Worm (Caenorhabditis elegans) whole organism, L1 larva: ENCODE results near the gene ifta-2.

Source experiments
- C04F5.9 ChIP-seq: sonication (generic microtip); optimal IDR thresholded peaks from 2 replicates; lab custom pipeline; 2016; ENCODE audit warnings: missing genetic modification characterization, missing compliant biosample characterization
- C16A3.4 ChIP-seq: fragments of 150-350 bp; optimal IDR thresholded peaks from 2 replicates; lab custom pipeline; 2014; ENCODE audit warnings: missing biosample characterization, missing genetic modification characterization
- C34B4.2 ChIP-seq: sonication (generic microtip); optimal IDR thresholded peaks from 2 replicates; lab custom pipeline; 2017; ENCODE audit warnings: mild to moderate bottlenecking, missing genetic modification characterization, missing compliant biosample characterization
- Y116A8C.19 ChIP-seq: sonication (generic microtip); optimal IDR thresholded peaks from 2 replicates; lab custom pipeline; 2016; ENCODE audit warnings: missing compliant biosample characterization, missing genetic modification characterization, borderline replicate concordance
- ama-1 ChIP-seq: fragments of 150-350 bp; optimal IDR thresholded peaks from 2 replicates; lab custom pipeline; 2014
- blmp-1 ChIP-seq: fragments of 150-350 bp; optimal IDR thresholded peaks from 2 replicates; lab custom pipeline; 2014; ENCODE audit warnings: missing biosample characterization, missing genetic modification characterization
- ceh-8 ChIP-seq: fragments of 200-800 bp; sonication (Bioruptor generic); optimal IDR thresholded peaks from 2 replicates; lab custom pipeline; 2018; ENCODE audit warnings: mild to moderate bottlenecking, missing genetic modification characterization, moderate library complexity, missing compliant biosample characterization
- ceh-90 ChIP-seq: sonication (generic microtip); optimal IDR thresholded peaks from 2 replicates; lab custom pipeline; 2016; ENCODE audit warnings: missing genetic modification characterization, missing compliant biosample characterization
- dsc-1 ChIP-seq: sonication (generic microtip); optimal IDR thresholded peaks from 2 replicates; lab custom pipeline; 2016; ENCODE audit warnings: mild to moderate bottlenecking, missing genetic modification characterization, missing compliant biosample characterization
- efl-3 ChIP-seq: fragments of 200-800 bp; sonication (Bioruptor generic); optimal IDR thresholded peaks from 2 replicates; lab custom pipeline; 2018; ENCODE audit warnings: mild to moderate bottlenecking, missing genetic modification characterization, missing compliant biosample characterization
- egl-27 ChIP-seq, 2 experiments: fragments of 150-350 bp in 1 of 2; sonication (generic microtip); optimal IDR thresholded peaks; 3 replicates each; lab custom pipeline; 2017 to 2018; ENCODE audit warnings: missing biosample characterization in 2 of 2, missing genetic modification characterization in 2 of 2, missing genetic modification reagents in 2 of 2
- elt-2 ChIP-seq: sonication (generic microtip); optimal IDR thresholded peaks from 2 replicates; lab custom pipeline; 2016; ENCODE audit warnings: missing genetic modification characterization, mild to moderate bottlenecking, inconsistent platforms, missing compliant biosample characterization, missing genetic modification reagents
- elt-3 ChIP-seq, 6 experiments: fragments of 150-350 bp in 1 of 6; sonication (generic microtip); optimal IDR thresholded peaks; 2 replicates each; lab custom pipeline; 2017 to 2018; ENCODE audit warnings: missing biosample characterization in 6 of 6, missing genetic modification characterization in 6 of 6, inconsistent platforms in 1 of 6
- ets-5 ChIP-seq: fragments of 200-800 bp; sonication (Bioruptor generic); IDR thresholded peaks from 2 replicates; pipeline ENCODE4 v1.3.6; 2022; ENCODE audit warnings: missing genetic modification characterization, missing compliant biosample characterization
- fkh-8 ChIP-seq: sonication (generic microtip); optimal IDR thresholded peaks from 2 replicates; lab custom pipeline; 2016; ENCODE audit warnings: mild to moderate bottlenecking, missing genetic modification characterization, missing compliant biosample characterization
- fos-1 ChIP-seq: fragments of 150-350 bp; optimal IDR thresholded peaks from 2 replicates; lab custom pipeline; 2014; ENCODE audit warnings: missing biosample characterization, missing genetic modification characterization
- grh-1 ChIP-seq: fragments of 200-800 bp; sonication (Bioruptor generic); IDR thresholded peaks from 2 replicates; pipeline ENCODE4 v1.3.6; 2022; ENCODE audit warnings: missing genetic modification reagents, missing genetic modification characterization, missing compliant biosample characterization
- isw-1 ChIP-seq: fragments of 200-800 bp; sonication (Bioruptor generic); IDR thresholded peaks from 2 replicates; pipeline ENCODE4 v1.3.6; 2022; ENCODE audit warnings: missing genetic modification characterization, missing compliant biosample characterization
- jun-1 ChIP-seq: fragments of 150-350 bp; optimal IDR thresholded peaks from 2 replicates; lab custom pipeline; 2014; ENCODE audit warnings: missing biosample characterization, missing genetic modification reagents, missing genetic modification characterization
- lin-35 ChIP-seq, 2 experiments: fragments of 150-350 bp; optimal IDR thresholded peaks; 2 replicates each; lab custom pipeline; 2014; ENCODE audit warnings: missing biosample characterization in 2 of 2, missing genetic modification characterization in 2 of 2, missing genetic modification reagents in 2 of 2
- lsy-2 ChIP-seq, 2 experiments: fragments of 150-350 bp; optimal IDR thresholded peaks; 2 replicates each; lab custom pipeline; 2014; ENCODE audit warnings: missing biosample characterization in 2 of 2, missing genetic modification characterization in 2 of 2
- mab-9 ChIP-seq: fragments of 200-800 bp; sonication (Bioruptor generic); IDR thresholded peaks from 2 replicates; pipeline ENCODE4 v1.3.6; 2022; ENCODE audit warnings: missing genetic modification reagents, missing genetic modification characterization, missing compliant biosample characterization
- mdl-1 ChIP-seq, 2 experiments: fragments of 150-350 bp; optimal IDR thresholded peaks; 2 replicates each; lab custom pipeline; 2014 to 2017; ENCODE audit warnings: missing biosample characterization in 2 of 2, missing genetic modification characterization in 2 of 2, inconsistent platforms in 1 of 2
- mef-2 ChIP-seq: fragments of 150-350 bp; optimal IDR thresholded peaks from 2 replicates; lab custom pipeline; 2014; ENCODE audit warnings: missing biosample characterization, missing genetic modification characterization
- mep-1 ChIP-seq: fragments of 150-350 bp; optimal IDR thresholded peaks from 2 replicates; lab custom pipeline; 2014; ENCODE audit warnings: missing biosample characterization, missing genetic modification characterization
- nhr-11 ChIP-seq: fragments of 150-350 bp; optimal IDR thresholded peaks from 2 replicates; lab custom pipeline; 2014; ENCODE audit warnings: missing biosample characterization, missing genetic modification characterization
- nhr-19 ChIP-seq: fragments of 200-800 bp; sonication (Bioruptor generic); conservative IDR thresholded peaks from 2 replicates; pipeline ENCODE4 v1.3.6; 2022; ENCODE audit warnings: missing genetic modification characterization, missing compliant biosample characterization
- nhr-20 ChIP-seq: sonication (generic microtip); optimal IDR thresholded peaks from 2 replicates; lab custom pipeline; 2016; ENCODE audit warnings: mild to moderate bottlenecking, missing genetic modification characterization, missing compliant biosample characterization
- nhr-28 ChIP-seq: fragments of 150-350 bp; optimal IDR thresholded peaks from 2 replicates; lab custom pipeline; 2014; ENCODE audit warnings: missing biosample characterization, missing genetic modification characterization
- nhr-47 ChIP-seq: sonication (generic microtip); optimal IDR thresholded peaks from 2 replicates; lab custom pipeline; 2016; ENCODE audit warnings: mild to moderate bottlenecking, missing genetic modification characterization, moderate library complexity, missing compliant biosample characterization
- nhr-84 ChIP-seq: sonication (generic microtip); optimal IDR thresholded peaks from 2 replicates; lab custom pipeline; 2017; ENCODE audit warnings: missing biosample characterization, missing genetic modification characterization
- nhr-90 ChIP-seq: sonication (generic microtip); optimal IDR thresholded peaks from 2 replicates; lab custom pipeline; 2016; ENCODE audit warnings: mild to moderate bottlenecking, missing genetic modification characterization, missing compliant biosample characterization; ENCODE audit not compliant: poor library complexity
- pax-3 ChIP-seq: fragments of 200-800 bp; sonication (Bioruptor generic); optimal IDR thresholded peaks from 2 replicates; lab custom pipeline; 2018; ENCODE audit warnings: mild to moderate bottlenecking, missing genetic modification characterization, moderate library complexity, missing compliant biosample characterization
- pqm-1 ChIP-seq: sonication (generic microtip); optimal IDR thresholded peaks from 3 replicates; lab custom pipeline; 2017; ENCODE audit warnings: missing biosample characterization, missing genetic modification characterization
- skn-1 ChIP-seq: fragments of 150-350 bp; optimal IDR thresholded peaks from 2 replicates; lab custom pipeline; 2014; ENCODE audit warnings: missing biosample characterization, missing genetic modification characterization
- snpc-4 ChIP-seq: fragments of 150-350 bp; optimal IDR thresholded peaks from 2 replicates; lab custom pipeline; 2014; ENCODE audit warnings: missing biosample characterization, missing genetic modification characterization
- snu-23 ChIP-seq: sonication (generic microtip); optimal IDR thresholded peaks from 2 replicates; lab custom pipeline; 2016; ENCODE audit warnings: missing genetic modification characterization, missing compliant biosample characterization
- sox-4 ChIP-seq: sonication (generic microtip); optimal IDR thresholded peaks from 2 replicates; lab custom pipeline; 2016; ENCODE audit warnings: missing genetic modification characterization, missing compliant biosample characterization
- sptf-1 ChIP-seq: fragments of 150-350 bp; optimal IDR thresholded peaks from 2 replicates; lab custom pipeline; 2014; ENCODE audit warnings: missing biosample characterization, missing genetic modification characterization
- tbx-2 ChIP-seq: sonication (generic microtip); optimal IDR thresholded peaks from 2 replicates; lab custom pipeline; 2016; ENCODE audit warnings: missing genetic modification characterization, missing compliant biosample characterization
- unc-62 ChIP-seq: fragments of 150-350 bp; optimal IDR thresholded peaks from 2 replicates; lab custom pipeline; 2014; ENCODE audit warnings: missing biosample characterization, missing genetic modification reagents, missing genetic modification characterization
- unc-86 ChIP-seq: sonication (generic microtip); optimal IDR thresholded peaks from 2 replicates; lab custom pipeline; 2016; ENCODE audit warnings: missing genetic modification characterization, missing compliant biosample characterization
- unc-98 ChIP-seq: fragments of 200-800 bp; sonication (Bioruptor generic); IDR thresholded peaks from 2 replicates; pipeline ENCODE4 v1.3.6; 2022; ENCODE audit warnings: missing genetic modification characterization, missing compliant biosample characterization
- vab-15 ChIP-seq: sonication (generic microtip); optimal IDR thresholded peaks from 2 replicates; lab custom pipeline; 2017; ENCODE audit warnings: missing genotype, mild to moderate bottlenecking, missing genetic modification characterization, missing compliant biosample characterization
- xbp-1 ChIP-seq: sonication (generic microtip); optimal IDR thresholded peaks from 2 replicates; lab custom pipeline; 2016; ENCODE audit warnings: missing genetic modification characterization, missing compliant biosample characterization
- zip-4 ChIP-seq: fragments of 200-800 bp; sonication (Bioruptor generic); optimal IDR thresholded peaks from 2 replicates; lab custom pipeline; 2018; ENCODE audit warnings: mild to moderate bottlenecking, missing genetic modification characterization, moderate library complexity, missing compliant biosample characterization

The ifta-2 gene

ce11 chrIV:17264714-17265113, 37.1 kb downstream of the ifta-2 start, which contains the start of gene F26D10.13:
Gene F26D10.13 (minus strand): TSS chrIV:17264814.
- TF ChIP-seq nhr-11 (tag; lab: Kevin White, UChicago) (no peak), nhr-28 (no peak), ets-5 (GFP tag; lab: Robert Waterston, UW) (no peak), skn-1 (tag; lab: Kevin White, UChicago) (no peak), egl-27 (tag; optimal IDR thresholded peaks at IDR 0.05; lab: Kevin White, UChicago) (no peak), elt-2 (no peak), sptf-1 (tag; lab: Kevin White, UChicago) (no peak), blmp-1 (no peak), unc-98 (GFP tag; lab: Robert Waterston, UW) (no peak), C16A3.4 (tag; lab: Kevin White, UChicago) (no peak), Y116A8C.19 (no peak), ceh-90 (no peak), nhr-84 (tag; lab: Kevin White, UChicago) (no peak), ama-1 (lab: Kevin White, UChicago) (no peak), xbp-1 (tag; lab: Kevin White, UChicago) (no peak), pqm-1 (tag; lab: Kevin White, UChicago) (no peak)

ce11 chrIV:17263714-17264113, 38.1 kb downstream of the ifta-2 start:
- TF ChIP-seq vab-15 (no peak), unc-98 (GFP tag; lab: Robert Waterston, UW) (no peak), pax-3 (no peak), nhr-90 (tag; lab: Kevin White, UChicago) (peak; percentile 15), jun-1 (tag; lab: Kevin White, UChicago) (no peak), isw-1 (GFP tag; lab: Robert Waterston, UW) (no peak), fkh-8 (no peak), unc-86 (tag; lab: Kevin White, UChicago) (no peak), elt-2 (peak; percentile 85), snu-23 (GFP tag; lab: Kevin White, UChicago) (peak; percentile 20), tbx-2 (tag; lab: Kevin White, UChicago) (no peak), C34B4.2 (tag; lab: Kevin White, UChicago) (no peak), lin-35 (GFP tag; optimal IDR thresholded peaks at IDR 0.05; lab: Kevin White, UChicago) (peak in 1 of 2 experiments; percentile 69), zip-4 (no peak), fos-1 (no peak), nhr-47 (tag; lab: Kevin White, UChicago) (no peak), nhr-19 (GFP tag; lab: Robert Waterston, UW) (no peak), grh-1 (no peak), nhr-11 (tag; lab: Kevin White, UChicago) (no peak), lsy-2 (tag; optimal IDR thresholded peaks at IDR 0.05; lab: Kevin White, UChicago) (peak in 1 of 2 experiments; percentile 17), efl-3 (GFP tag; lab: Kevin White, UChicago) (no peak), elt-3 (tag; optimal IDR thresholded peaks at IDR 0.05; lab: Kevin White, UChicago) (peak in 2 of 6 experiments; percentile 0 to 24), unc-62 (GFP tag; lab: Kevin White, UChicago) (no peak), sox-4 (no peak), snpc-4 (no peak), mab-9 (GFP tag; lab: Robert Waterston, UW) (no peak), mef-2 (no peak), pqm-1 (tag; lab: Kevin White, UChicago) (peak; percentile 6), nhr-20 (tag; lab: Kevin White, UChicago) (peak; percentile 27), blmp-1 (peak; percentile 52), ama-1 (lab: Kevin White, UChicago) (no peak), C04F5.9 (tag; lab: Kevin White, UChicago) (no peak), mep-1 (no peak), ets-5 (GFP tag; lab: Robert Waterston, UW) (no peak), mdl-1 (tag; optimal IDR thresholded peaks at IDR 0.05; lab: Kevin White, UChicago) (no peak), dsc-1 (tag; lab: Kevin White, UChicago) (no peak), ceh-8 (GFP tag; lab: Kevin White, UChicago) (no peak)
